Worm (Caenorhabditis elegans): ENCODE measurements around the gene sfrp-1.

- TF ChIP-seq him-1 (tag; optimal IDR thresholded peaks at IDR 0.05): no peak
- TF ChIP-seq W03F9.2 (tag; optimal IDR thresholded peaks at IDR 0.05): no peak
These were observed 14.3 kb upstream of the sfrp-1 start, which contains the start of gene Y73B6BL.22 for ce11 chrIV:6416553-6416952.

All from whole organism, L4/young adult.